Worm (Caenorhabditis elegans) whole organism, L2 larva: Measurements from ENCODE around the gene vms-1.

Source experiments
- C34F6.9 ChIP-seq: fragments of 150-350 bp; optimal IDR thresholded peaks from 2 replicates; lab custom pipeline; 2014; ENCODE audit warnings: missing biosample characterization, missing genetic modification characterization
- F13H6.1 ChIP-seq: sonication (generic microtip); optimal IDR thresholded peaks from 2 replicates; lab custom pipeline; 2016; ENCODE audit warnings: missing genetic modification characterization, missing compliant biosample characterization
- R02D3.7 ChIP-seq: fragments of 150-350 bp; optimal IDR thresholded peaks from 2 replicates; lab custom pipeline; 2014; ENCODE audit warnings: missing biosample characterization, missing genetic modification characterization
- Y55F3AM.14 ChIP-seq: fragments of 200-800 bp; sonication (Bioruptor generic); optimal IDR thresholded peaks from 2 replicates; lab custom pipeline; 2018; ENCODE audit warnings: mild to moderate bottlenecking, missing genetic modification characterization, missing compliant biosample characterization
- ZK546.5 ChIP-seq: sonication (generic microtip); optimal IDR thresholded peaks from 2 replicates; lab custom pipeline; 2017; ENCODE audit warnings: missing biosample characterization, missing genetic modification characterization
- alr-1 ChIP-seq: fragments of 150-350 bp; optimal IDR thresholded peaks from 2 replicates; lab custom pipeline; 2014; ENCODE audit warnings: missing biosample characterization, missing genetic modification characterization
- aly-2 ChIP-seq: fragments of 150-350 bp; optimal IDR thresholded peaks from 2 replicates; lab custom pipeline; 2014; ENCODE audit warnings: missing biosample characterization, missing genetic modification characterization
- ama-1 ChIP-seq: fragments of 150-350 bp; optimal IDR thresholded peaks from 2 replicates; lab custom pipeline; 2018; ENCODE audit warnings: inconsistent platforms
- blmp-1 ChIP-seq: sonication (generic microtip); optimal IDR thresholded peaks from 2 replicates; lab custom pipeline; 2017; ENCODE audit warnings: missing genetic modification characterization, mild to moderate bottlenecking, missing compliant biosample characterization, antibody characterized with exemption, moderate library complexity; ENCODE audit not compliant: insufficient read depth
- ceh-16 ChIP-seq: fragments of 150-350 bp; optimal IDR thresholded peaks from 2 replicates; lab custom pipeline; 2014; ENCODE audit warnings: missing biosample characterization, missing genetic modification characterization
- ceh-82 ChIP-seq: fragments of 150-350 bp; optimal IDR thresholded peaks from 2 replicates; lab custom pipeline; 2014; ENCODE audit warnings: missing biosample characterization, missing genetic modification characterization
- crh-2 ChIP-seq: sonication (generic microtip); optimal IDR thresholded peaks from 2 replicates; lab custom pipeline; 2017; ENCODE audit warnings: missing biosample characterization, missing genetic modification characterization
- dmd-4 ChIP-seq: sonication (generic microtip); optimal IDR thresholded peaks from 2 replicates; lab custom pipeline; 2017; ENCODE audit warnings: missing biosample characterization, missing genetic modification characterization
- egl-27 ChIP-seq: sonication (generic microtip); optimal IDR thresholded peaks from 3 replicates; lab custom pipeline; 2017; ENCODE audit warnings: missing biosample characterization, missing genetic modification reagents, missing genetic modification characterization
- elt-1 ChIP-seq: fragments of 150-350 bp; optimal IDR thresholded peaks from 2 replicates; lab custom pipeline; 2014; ENCODE audit warnings: missing biosample characterization, missing genetic modification characterization
- elt-3 ChIP-seq: sonication (generic microtip); optimal IDR thresholded peaks from 2 replicates; lab custom pipeline; 2017; ENCODE audit warnings: missing biosample characterization, missing genetic modification characterization
- fos-1 ChIP-seq: fragments of 150-350 bp; optimal IDR thresholded peaks from 2 replicates; lab custom pipeline; 2014; ENCODE audit warnings: missing biosample characterization, missing genetic modification characterization
- gmeb-1 ChIP-seq: fragments of 150-350 bp; optimal IDR thresholded peaks from 2 replicates; lab custom pipeline; 2014; ENCODE audit warnings: missing biosample characterization, missing genetic modification characterization
- lin-11 ChIP-seq: fragments of 150-350 bp; sonication (generic microtip); optimal IDR thresholded peaks from 2 replicates; lab custom pipeline; 2014; ENCODE audit warnings: missing biosample characterization, missing genetic modification characterization, inconsistent platforms, mixed read lengths
- lin-13 ChIP-seq: fragments of 150-350 bp; optimal IDR thresholded peaks from 2 replicates; lab custom pipeline; 2014; ENCODE audit warnings: missing biosample characterization, missing genetic modification reagents, missing genetic modification characterization
- lin-39 ChIP-seq: fragments of 150-350 bp; optimal IDR thresholded peaks from 2 replicates; lab custom pipeline; 2014; ENCODE audit warnings: missing biosample characterization, missing genetic modification reagents, missing genetic modification characterization
- lsy-2 ChIP-seq, 2 experiments: fragments of 150-350 bp in 1 of 2; sonication (generic microtip) in 1 of 2; optimal IDR thresholded peaks; 2 replicates each; lab custom pipeline; 2014 to 2017; ENCODE audit warnings: missing biosample characterization in 2 of 2, missing genetic modification characterization in 2 of 2
- mab-5 ChIP-seq: fragments of 150-350 bp; optimal IDR thresholded peaks from 2 replicates; lab custom pipeline; 2014; ENCODE audit warnings: missing biosample characterization, missing genetic modification characterization
- mbf-1 ChIP-seq: sonication (generic microtip); optimal IDR thresholded peaks from 2 replicates; lab custom pipeline; 2017; ENCODE audit warnings: missing biosample characterization, missing genetic modification characterization
- mdl-1 ChIP-seq, 2 experiments: fragments of 150-350 bp in 1 of 2; sonication (generic microtip) in 1 of 2; optimal IDR thresholded peaks; 2 replicates each; lab custom pipeline; 2017; ENCODE audit warnings: missing biosample characterization in 2 of 2, missing genetic modification characterization in 2 of 2
- nhr-10 ChIP-seq: sonication (generic microtip); optimal IDR thresholded peaks from 2 replicates; lab custom pipeline; 2017; ENCODE audit warnings: missing biosample characterization, missing genetic modification characterization
- nhr-11 ChIP-seq: fragments of 150-350 bp; optimal IDR thresholded peaks from 2 replicates; lab custom pipeline; 2014; ENCODE audit warnings: missing biosample characterization, missing genetic modification characterization
- nhr-12 ChIP-seq: fragments of 150-350 bp; optimal IDR thresholded peaks from 2 replicates; lab custom pipeline; 2014; ENCODE audit warnings: missing biosample characterization, missing genetic modification characterization
- nhr-129 ChIP-seq: fragments of 150-350 bp; optimal IDR thresholded peaks from 2 replicates; lab custom pipeline; 2014; ENCODE audit warnings: missing biosample characterization, missing genetic modification characterization
- nhr-21 ChIP-seq: fragments of 150-350 bp; optimal IDR thresholded peaks from 2 replicates; lab custom pipeline; 2014; ENCODE audit warnings: missing biosample characterization, missing genetic modification characterization
- nhr-23 ChIP-seq: fragments of 150-350 bp; optimal IDR thresholded peaks from 2 replicates; lab custom pipeline; 2014; ENCODE audit warnings: missing biosample characterization, missing genetic modification reagents, missing genetic modification characterization
- nhr-237 ChIP-seq: fragments of 150-350 bp; optimal IDR thresholded peaks from 2 replicates; lab custom pipeline; 2014; ENCODE audit warnings: missing biosample characterization, missing genetic modification characterization
- nhr-25 ChIP-seq: fragments of 150-350 bp; sonication (generic microtip); optimal IDR thresholded peaks from 3 replicates; lab custom pipeline; 2014; ENCODE audit warnings: missing biosample characterization, missing genetic modification characterization
- nhr-6 ChIP-seq: fragments of 150-350 bp; optimal IDR thresholded peaks from 2 replicates; lab custom pipeline; 2014; ENCODE audit warnings: missing biosample characterization, missing genetic modification characterization
- nhr-77 ChIP-seq: fragments of 150-350 bp; optimal IDR thresholded peaks from 2 replicates; lab custom pipeline; 2014; ENCODE audit warnings: missing biosample characterization, missing genetic modification characterization
- peb-1 ChIP-seq: fragments of 150-350 bp; optimal IDR thresholded peaks from 2 replicates; lab custom pipeline; 2014; ENCODE audit warnings: missing biosample characterization, missing genetic modification characterization
- sem-4 ChIP-seq: fragments of 150-350 bp; optimal IDR thresholded peaks from 2 replicates; lab custom pipeline; 2014; ENCODE audit warnings: missing biosample characterization, missing genetic modification reagents, missing genetic modification characterization
- sma-3 ChIP-seq: sonication (generic microtip); optimal IDR thresholded peaks from 2 replicates; lab custom pipeline; 2016; ENCODE audit warnings: missing genetic modification reagents, missing genetic modification characterization, missing compliant biosample characterization
- sma-9 ChIP-seq, 2 experiments: fragments of 150-350 bp in 1 of 2; sonication (generic microtip) in 1 of 2; optimal IDR thresholded peaks; 2 replicates each; lab custom pipeline; 2014 to 2016; ENCODE audit warnings: missing genetic modification characterization in 2 of 2, mild to moderate bottlenecking in 1 of 2, missing biosample characterization in 1 of 2, missing compliant biosample characterization in 1 of 2, missing genetic modification reagents in 1 of 2, moderate library complexity in 1 of 2
- snpc-4 ChIP-seq: fragments of 150-350 bp; optimal IDR thresholded peaks from 2 replicates; lab custom pipeline; 2014; ENCODE audit warnings: missing biosample characterization, missing genetic modification characterization
- unc-55 ChIP-seq: fragments of 150-350 bp; sonication (generic microtip); optimal IDR thresholded peaks from 3 replicates; lab custom pipeline; 2014; ENCODE audit warnings: missing biosample characterization, missing genetic modification reagents, missing genetic modification characterization
- unc-62 ChIP-seq: fragments of 150-350 bp; optimal IDR thresholded peaks from 2 replicates; lab custom pipeline; 2014; ENCODE audit warnings: missing biosample characterization, missing genetic modification reagents, missing genetic modification characterization
- zag-1 ChIP-seq: fragments of 150-350 bp; optimal IDR thresholded peaks from 2 replicates; lab custom pipeline; 2014; ENCODE audit warnings: missing biosample characterization, missing genetic modification characterization
- ztf-1 ChIP-seq: fragments of 200-800 bp; sonication (Bioruptor generic); conservative IDR thresholded peaks from 2 replicates; pipeline ENCODE4 v1.3.6; 2022; ENCODE audit warnings: missing genetic modification characterization, missing compliant biosample characterization
- ztf-11 ChIP-seq: sonication (generic microtip); optimal IDR thresholded peaks from 2 replicates; lab custom pipeline; 2017; ENCODE audit warnings: missing biosample characterization, missing genetic modification characterization
- ztf-4 ChIP-seq: fragments of 150-350 bp; optimal IDR thresholded peaks from 2 replicates; lab custom pipeline; 2014; ENCODE audit warnings: missing biosample characterization, missing genetic modification characterization

The vms-1 gene

DNA sequence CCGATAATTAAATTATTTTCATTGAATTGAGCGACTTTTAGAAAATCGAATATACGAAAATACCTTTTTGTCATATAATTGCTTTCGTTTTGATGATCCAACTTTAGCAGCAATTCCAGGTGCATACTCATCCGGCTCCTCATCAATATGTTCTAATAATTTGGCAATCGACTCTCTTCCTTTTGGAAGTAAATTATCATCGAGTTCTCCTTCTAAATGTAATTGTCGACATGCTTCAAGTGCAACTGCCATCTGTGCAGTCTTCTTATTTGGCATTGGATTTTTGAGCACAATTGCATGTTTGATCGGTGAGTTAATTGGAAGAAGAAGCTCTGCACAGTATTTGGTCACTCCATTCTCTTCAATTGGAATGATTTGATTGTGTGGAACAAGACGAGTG lies 11.2 kb upstream of the vms-1 start:
- TF ChIP-seq F13H6.1 (tag; lab: Kevin White, UChicago) (no peak), alr-1 (tag; lab: Kevin White, UChicago) (no peak), sma-3 (GFP tag; lab: Kevin White, UChicago) (no peak), nhr-10 (no peak), nhr-25 (tag; lab: Kevin White, UChicago) (no peak), Y55F3AM.14 (no peak), mdl-1 (tag; optimal IDR thresholded peaks at IDR 0.05; lab: Kevin White, UChicago) (no peak), unc-62 (GFP tag; lab: Kevin White, UChicago) (no peak), ZK546.5 (tag; lab: Kevin White, UChicago) (no peak), dmd-4 (tag; lab: Kevin White, UChicago) (no peak), elt-1 (tag; lab: Kevin White, UChicago) (no peak), peb-1 (no peak), nhr-21 (tag; lab: Kevin White, UChicago) (no peak), unc-55 (no peak), mbf-1 (tag; lab: Kevin White, UChicago) (no peak), R02D3.7 (tag; lab: Kevin White, UChicago) (no peak), nhr-12 (no peak), sem-4 (tag; lab: Kevin White, UChicago) (no peak), ceh-82 (tag; lab: Kevin White, UChicago) (no peak), lin-39 (tag; lab: Kevin White, UChicago) (no peak)

DNA sequence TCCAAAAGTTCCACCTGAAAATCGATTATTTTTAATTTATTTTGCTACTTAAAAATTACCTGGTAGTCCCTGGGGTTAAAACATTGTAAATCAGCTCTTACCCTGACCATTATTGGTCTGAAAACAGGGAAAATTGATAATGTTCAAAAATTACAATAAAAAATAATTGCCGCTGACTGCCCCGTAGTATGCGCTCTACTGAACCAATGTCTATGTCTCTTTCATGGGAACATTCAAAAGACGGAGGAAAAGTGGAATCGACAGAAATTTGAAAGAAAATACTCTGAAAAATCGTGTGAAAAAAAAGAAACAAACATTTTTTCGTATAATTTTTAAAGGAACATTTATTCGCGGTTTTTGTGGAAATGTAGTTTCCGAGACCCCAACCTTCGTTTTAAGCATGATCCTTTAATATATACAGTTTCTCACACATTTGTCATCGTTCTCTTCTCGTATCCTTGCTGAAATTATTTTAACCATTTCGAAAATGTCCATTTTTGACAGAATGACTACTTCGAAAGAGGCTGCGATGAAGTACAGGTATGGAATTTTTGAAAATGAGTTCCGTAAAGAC lies 8.1 kb upstream of the vms-1 start, which contains the start of the genes dcr-1 and apc-2:
Gene dcr-1 (minus strand): TSS at position 117 of the 574 bp plus-strand sequence.
Gene apc-2 (plus strand): TSS at position 465 of the 574 bp plus-strand sequence.
- TF ChIP-seq dmd-4 (tag; lab: Kevin White, UChicago) (no peak), nhr-25 (tag; lab: Kevin White, UChicago) (no peak)

DNA sequence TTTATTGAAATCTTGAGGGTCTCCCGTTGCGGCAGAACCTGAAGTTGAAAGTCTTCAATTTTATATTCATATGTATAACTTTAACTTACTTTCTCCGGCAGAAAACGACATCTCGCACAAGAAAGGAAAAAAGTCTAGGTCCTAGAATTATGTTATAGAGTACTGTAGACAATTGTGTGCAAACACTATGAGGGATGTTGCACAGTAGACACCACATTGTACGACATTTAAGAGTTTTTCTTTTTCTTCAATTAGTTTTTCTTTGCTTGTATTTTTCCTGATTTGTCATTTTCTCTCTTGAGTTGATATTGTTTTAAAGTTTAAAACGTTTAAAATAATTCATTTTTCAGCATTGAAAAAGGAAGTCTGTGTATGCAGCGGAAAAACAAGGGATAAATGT lies 3.0 kb upstream of the vms-1 start, which contains the start of the genes K06H7.7 and grp-1:
Gene K06H7.7 (minus strand): TSS at position 121 of the 400 bp plus-strand sequence.
Gene grp-1 (plus strand): TSS at position 351 of the 400 bp plus-strand sequence.
- TF ChIP-seq unc-55 (peak; percentile 87), blmp-1 (no peak), sem-4 (tag; lab: Kevin White, UChicago) (no peak), ZK546.5 (tag; lab: Kevin White, UChicago) (no peak), nhr-21 (tag; lab: Kevin White, UChicago) (peak; percentile 13), dmd-4 (tag; lab: Kevin White, UChicago) (no peak), crh-2 (tag; lab: Kevin White, UChicago) (peak; percentile 35), ztf-11 (no peak), mab-5 (tag; lab: Kevin White, UChicago) (no peak), R02D3.7 (tag; lab: Kevin White, UChicago) (no peak), sma-9 (GFP tag; optimal IDR thresholded peaks at IDR 0.05; lab: Kevin White, UChicago) (peak; percentile 45), sma-9 (tag; optimal IDR thresholded peaks at IDR 0.05; lab: Kevin White, UChicago) (no peak), snpc-4 (tag; lab: Kevin White, UChicago) (peak; percentile 16), zag-1 (peak; percentile 11), ztf-1 (GFP tag; lab: Robert Waterston, UW) (no peak), unc-62 (GFP tag; lab: Kevin White, UChicago) (no peak), C34F6.9 (tag; lab: Kevin White, UChicago) (peak; percentile 84), nhr-129 (peak; percentile 63), ama-1 (no peak), Y55F3AM.14 (no peak), lin-13 (GFP tag; lab: Kevin White, UChicago) (no peak), gmeb-1 (peak; percentile 74), fos-1 (tag; lab: Kevin White, UChicago) (peak; percentile 27), ceh-16 (no peak), lsy-2 (tag; optimal IDR thresholded peaks at IDR 0.05; lab: Kevin White, UChicago) (peak; percentile 96 to 99), peb-1 (no peak), nhr-237 (tag; lab: Kevin White, UChicago) (no peak), alr-1 (tag; lab: Kevin White, UChicago) (no peak), nhr-25 (tag; lab: Kevin White, UChicago) (peak; percentile 46), nhr-6 (no peak), sma-3 (GFP tag; lab: Kevin White, UChicago) (peak; percentile 37), nhr-77 (tag; lab: Kevin White, UChicago) (no peak), lin-11 (no peak), nhr-10 (no peak), ceh-82 (tag; lab: Kevin White, UChicago) (no peak), nhr-11 (tag; lab: Kevin White, UChicago) (no peak), mbf-1 (tag; lab: Kevin White, UChicago) (no peak), lin-39 (tag; lab: Kevin White, UChicago) (no peak), aly-2 (tag; lab: Kevin White, UChicago) (no peak), nhr-23 (tag; lab: Kevin White, UChicago) (no peak), mdl-1 (tag; optimal IDR thresholded peaks at IDR 0.05; lab: Kevin White, UChicago) (no peak), F13H6.1 (tag; lab: Kevin White, UChicago) (no peak), egl-27 (tag; lab: Kevin White, UChicago) (no peak), ztf-4 (no peak), elt-1 (tag; lab: Kevin White, UChicago) (no peak), elt-3 (tag; lab: Kevin White, UChicago) (no peak)
